Worm (Caenorhabditis elegans): ENCODE measurements around the gene srx-77.

DNA sequence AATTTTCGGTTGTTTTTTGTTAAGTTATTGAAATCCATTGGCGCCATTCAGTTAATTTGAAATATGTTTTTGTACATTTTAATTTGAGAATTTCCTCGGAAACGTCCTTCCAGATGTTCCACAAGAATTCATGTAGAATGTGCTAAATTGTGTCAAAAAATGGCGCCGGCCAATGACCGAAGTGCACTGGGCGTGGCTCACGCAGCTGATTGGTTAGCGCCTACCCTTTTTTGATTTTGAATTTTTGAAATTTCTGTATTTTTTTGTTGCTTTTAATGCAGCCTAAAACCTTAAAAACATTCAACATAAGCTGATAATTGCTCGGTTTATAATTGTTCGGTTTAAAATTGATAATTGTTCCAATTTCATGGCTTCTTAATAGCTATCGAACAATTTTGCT lies 8.3 kb upstream of the srx-77 start:
- TF ChIP-seq unc-62 (GFP tag; optimal IDR thresholded peaks at IDR 0.05) (no peak), lin-15B (tag; optimal IDR thresholded peaks at IDR 0.05) (no peak), nhr-11 (tag; optimal IDR thresholded peaks at IDR 0.05) (no peak), egl-27 (tag; optimal IDR thresholded peaks at IDR 0.05) (no peak), ama-1 (optimal IDR thresholded peaks at IDR 0.05) (no peak), nfya-1 (tag; optimal IDR thresholded peaks at IDR 0.05; ENCODE audit: insufficient read depth) (peak; percentile 70), fkh-10 (GFP tag; optimal IDR thresholded peaks at IDR 0.05) (no peak), nhr-28 (tag; optimal IDR thresholded peaks at IDR 0.05) (no peak), ztf-11 (tag; optimal IDR thresholded peaks at IDR 0.05) (no peak), zag-1 (tag; optimal IDR thresholded peaks at IDR 0.05) (no peak)

Data from whole organism, L3 larva.